Fruit fly (Drosophila melanogaster) whole organism, embryonic: ENCODE data around the gene DCP2.

Source experiments
- Asciz ChIP-seq: fragments of 200-800 bp; sonication (Bioruptor generic); optimal IDR thresholded peaks from 2 replicates; lab custom pipeline; 2017; ENCODE audit warnings: missing biosample characterization, mild to moderate bottlenecking, missing genetic modification characterization, missing genetic modification reagents
- B-H2 ChIP-seq: fragments of 200-800 bp; sonication (Bioruptor generic); optimal IDR thresholded peaks from 2 replicates; lab custom pipeline; 2018; ENCODE audit warnings: missing biosample characterization, mild to moderate bottlenecking, missing genetic modification characterization
- CG10431 ChIP-seq: fragments of 200-800 bp; sonication (Bioruptor generic); optimal IDR thresholded peaks from 3 replicates; lab custom pipeline; 2018; ENCODE audit warnings: missing biosample characterization, mild to moderate bottlenecking, missing genetic modification characterization
- CG10543 ChIP-seq: fragments of 200-800 bp; sonication (Bioruptor generic); optimal IDR thresholded peaks from 3 replicates; lab custom pipeline; 2017; ENCODE audit warnings: missing biosample characterization, mild to moderate bottlenecking, missing genetic modification characterization, moderate library complexity
- CG10959 ChIP-seq: fragments of 200-800 bp; sonication (Bioruptor generic); IDR thresholded peaks from 2 replicates; pipeline ENCODE4 v1.3.6; 2022; ENCODE audit warnings: missing biosample characterization, missing genetic modification characterization
- CG15514 ChIP-seq: fragments of 200-800 bp; sonication (Bioruptor generic); optimal IDR thresholded peaks from 3 replicates; lab custom pipeline; 2017; ENCODE audit warnings: missing biosample characterization, missing genetic modification characterization, mild to moderate bottlenecking, moderate library complexity, missing genetic modification reagents
- CG17829 ChIP-seq: fragments of 200-800 bp; optimal IDR thresholded peaks from 2 replicates; lab custom pipeline; 2019; ENCODE audit warnings: missing biosample characterization, mild to moderate bottlenecking, missing genetic modification characterization, moderate library complexity
- CG18599 ChIP-seq: fragments of 200-800 bp; sonication (Bioruptor generic); optimal IDR thresholded peaks from 3 replicates; lab custom pipeline; 2017; ENCODE audit warnings: missing biosample characterization, missing genetic modification characterization, mild to moderate bottlenecking, moderate library complexity, missing genetic modification reagents
- CG2116 ChIP-seq: fragments of 200-800 bp; sonication (Bioruptor generic); optimal IDR thresholded peaks from 3 replicates; lab custom pipeline; 2018; ENCODE audit warnings: missing biosample characterization, mild to moderate bottlenecking, missing genetic modification characterization
- CG2202 ChIP-seq: fragments of 200-800 bp; sonication (Bioruptor generic); optimal IDR thresholded peaks from 2 replicates; lab custom pipeline; 2018; ENCODE audit warnings: missing biosample characterization, mild to moderate bottlenecking, missing genetic modification characterization
- CG2678 ChIP-seq: fragments of 200-800 bp; sonication (Bioruptor generic); optimal IDR thresholded peaks from 3 replicates; lab custom pipeline; 2019; ENCODE audit warnings: missing biosample characterization, mild to moderate bottlenecking, missing genetic modification characterization, moderate library complexity
- CG30020 ChIP-seq: fragments of 200-800 bp; optimal IDR thresholded peaks from 2 replicates; lab custom pipeline; 2019; ENCODE audit warnings: missing biosample characterization, mild to moderate bottlenecking, missing genetic modification characterization, moderate library complexity
- CG31388 ChIP-seq: fragments of 200-800 bp; sonication (Bioruptor generic); optimal IDR thresholded peaks from 2 replicates; lab custom pipeline; 2016; ENCODE audit warnings: missing biosample characterization, missing genetic modification characterization
- CG3838 ChIP-seq: fragments of 200-800 bp; sonication (Bioruptor generic); optimal IDR thresholded peaks from 3 replicates; lab custom pipeline; 2016; ENCODE audit warnings: missing biosample characterization, missing genetic modification characterization
- CG4282 ChIP-seq: fragments of 200-800 bp; sonication (Bioruptor generic); optimal IDR thresholded peaks from 2 replicates; lab custom pipeline; 2016; ENCODE audit warnings: missing biosample characterization, missing genetic modification characterization
- CG4360 ChIP-seq: fragments of 200-800 bp; sonication (Bioruptor generic); IDR thresholded peaks from 2 replicates; pipeline ENCODE4 v1.3.6; 2022; ENCODE audit warnings: missing biosample characterization, missing genetic modification characterization
- CG6689 ChIP-seq: fragments of 200-800 bp; sonication (Bioruptor generic); IDR thresholded peaks from 2 replicates; pipeline ENCODE4 v1.3.6; 2022; ENCODE audit warnings: missing biosample characterization, missing genetic modification characterization
- CG8765 ChIP-seq: fragments of 200-800 bp; sonication (Bioruptor generic); IDR thresholded peaks from 2 replicates; pipeline ENCODE4 v1.3.6; 2022; ENCODE audit warnings: missing biosample characterization, missing genetic modification characterization
- CG8944 ChIP-seq: fragments of 200-800 bp; sonication (Bioruptor generic); optimal IDR thresholded peaks from 3 replicates; lab custom pipeline; 2016; ENCODE audit warnings: missing biosample characterization, missing genetic modification characterization
- CG9727 ChIP-seq: fragments of 200-800 bp; sonication (Bioruptor generic); optimal IDR thresholded peaks from 3 replicates; lab custom pipeline; 2017; ENCODE audit warnings: missing biosample characterization, mild to moderate bottlenecking, missing genetic modification characterization
- CG9932 ChIP-seq: fragments of 200-800 bp; sonication (Bioruptor generic); IDR thresholded peaks from 2 replicates; pipeline ENCODE4 v1.3.6; 2022; ENCODE audit warnings: missing biosample characterization, missing genetic modification characterization
- D ChIP-seq, 2 experiments: fragments of 200-800 bp in 1 of 2; fragments of >200 bp in 1 of 2; sonication (Bioruptor generic) in 1 of 2; optimal IDR thresholded peaks; 2 replicates in 1 of 2; 3 replicates in 1 of 2; lab custom pipeline; 2017; ENCODE audit warnings: mild to moderate bottlenecking in 1 of 2, missing biosample characterization in 1 of 2, missing genetic modification characterization in 1 of 2, missing genetic modification reagents in 1 of 2
- Dbx ChIP-seq: fragments of 200-800 bp; sonication (Bioruptor generic); IDR thresholded peaks from 3 replicates; pipeline ENCODE4 v1.3.6; 2022; ENCODE audit warnings: missing biosample characterization, missing genetic modification characterization
- Deaf1 ChIP-seq: fragments of 200-800 bp; optimal IDR thresholded peaks from 3 replicates; lab custom pipeline; 2019; ENCODE audit warnings: missing biosample characterization, mild to moderate bottlenecking, missing genetic modification characterization, moderate library complexity
- Dfd ChIP-seq, 2 experiments: fragments of >200 bp; optimal IDR thresholded peaks; 2 replicates each; lab custom pipeline; 2017; ENCODE audit warnings: missing biosample characterization in 2 of 2, missing genetic modification characterization in 2 of 2
- Elba2 ChIP-seq: fragments of 200-800 bp; sonication (Bioruptor generic); optimal IDR thresholded peaks from 3 replicates; lab custom pipeline; 2016; ENCODE audit warnings: missing biosample characterization, missing genetic modification characterization
- Ets97D ChIP-seq: fragments of 200-800 bp; sonication (Bioruptor generic); optimal IDR thresholded peaks from 3 replicates; lab custom pipeline; 2016; ENCODE audit warnings: missing biosample characterization, missing genetic modification characterization
- HLH3B ChIP-seq: fragments of 200-800 bp; sonication (Bioruptor generic); IDR thresholded peaks from 2 replicates; pipeline ENCODE4 v1.3.6; 2022; ENCODE audit warnings: missing biosample characterization, missing genetic modification characterization
- NC2β ChIP-seq: fragments of 200-800 bp; sonication (Bioruptor generic); optimal IDR thresholded peaks from 2 replicates; lab custom pipeline; 2016; ENCODE audit warnings: missing biosample characterization, missing genetic modification characterization
- NFAT ChIP-seq: fragments of 200-800 bp; sonication (Bioruptor generic); IDR thresholded peaks from 2 replicates; pipeline ENCODE4 v1.3.6; 2022; ENCODE audit warnings: missing biosample characterization, missing genetic modification characterization
- Opbp ChIP-seq: fragments of 200-800 bp; sonication (Bioruptor generic); IDR thresholded peaks from 3 replicates; pipeline ENCODE4 v1.3.6; 2022; ENCODE audit warnings: missing biosample characterization, missing genetic modification characterization; ENCODE audit not compliant: partially characterized antibody
- Rfx ChIP-seq: fragments of 200-800 bp; sonication (Bioruptor generic); IDR thresholded peaks from 2 replicates; pipeline ENCODE4 v1.3.6; 2022; ENCODE audit warnings: missing biosample characterization, missing genetic modification characterization
- Taf1 ChIP-seq: fragments of 200-800 bp; sonication (Bioruptor generic); IDR thresholded peaks from 2 replicates; pipeline ENCODE4 v1.3.6; 2022; ENCODE audit warnings: missing biosample characterization, missing genetic modification characterization
- Tbp ChIP-seq: fragments of >200 bp; optimal IDR thresholded peaks from 2 replicates; lab custom pipeline; 2018; ENCODE audit warnings: missing biosample characterization, missing genetic modification characterization
- cwo ChIP-seq: fragments of 200-800 bp; sonication (Bioruptor generic); optimal IDR thresholded peaks from 3 replicates; lab custom pipeline; 2017; ENCODE audit warnings: missing biosample characterization, missing genetic modification characterization, mild to moderate bottlenecking, moderate library complexity, missing genetic modification reagents
- da ChIP-seq: fragments of 200-800 bp; sonication (Bioruptor generic); optimal IDR thresholded peaks from 2 replicates; lab custom pipeline; 2016; ENCODE audit warnings: missing biosample characterization, missing genetic modification characterization
- dati ChIP-seq: fragments of 200-800 bp; sonication (Bioruptor generic); IDR thresholded peaks from 2 replicates; pipeline ENCODE4 v1.3.6; 2022; ENCODE audit warnings: missing biosample characterization, missing genetic modification characterization
- gcm ChIP-seq: fragments of 200-800 bp; sonication (Bioruptor generic); optimal IDR thresholded peaks from 2 replicates; lab custom pipeline; 2019; ENCODE audit warnings: missing biosample characterization, mild to moderate bottlenecking, missing genetic modification characterization, moderate library complexity
- gsb-n ChIP-seq: fragments of 200-800 bp; sonication (Bioruptor generic); optimal IDR thresholded peaks from 3 replicates; lab custom pipeline; 2018; ENCODE audit warnings: missing biosample characterization, mild to moderate bottlenecking, missing genetic modification characterization
- her ChIP-seq: fragments of 200-800 bp; sonication (Bioruptor generic); optimal IDR thresholded peaks from 2 replicates; lab custom pipeline; 2016; ENCODE audit warnings: missing biosample characterization, missing genetic modification characterization
- kah ChIP-seq: fragments of 200-800 bp; sonication (Bioruptor generic); optimal IDR thresholded peaks from 2 replicates; lab custom pipeline; 2018; ENCODE audit warnings: missing biosample characterization, mild to moderate bottlenecking, missing genetic modification characterization
- kay ChIP-seq: fragments of 200-800 bp; sonication (Bioruptor generic); optimal IDR thresholded peaks from 2 replicates; lab custom pipeline; 2016; ENCODE audit warnings: missing biosample characterization, missing genetic modification characterization
- kni ChIP-seq: fragments of 200-800 bp; sonication (Bioruptor generic); optimal IDR thresholded peaks from 3 replicates; lab custom pipeline; 2017; ENCODE audit warnings: mild to moderate bottlenecking, missing biosample characterization, missing genetic modification reagents, missing genetic modification characterization
- mam ChIP-seq: fragments of 200-800 bp; sonication (Bioruptor generic); optimal IDR thresholded peaks from 3 replicates; lab custom pipeline; 2016; ENCODE audit warnings: missing biosample characterization, missing genetic modification characterization
- onecut ChIP-seq: fragments of 200-800 bp; sonication (Bioruptor generic); IDR thresholded peaks from 2 replicates; pipeline ENCODE4 v1.3.6; 2022; ENCODE audit warnings: missing biosample characterization, missing genetic modification characterization
- pnt ChIP-seq: fragments of 200-800 bp; sonication (Bioruptor generic); optimal IDR thresholded peaks from 3 replicates; lab custom pipeline; 2016; ENCODE audit warnings: missing biosample characterization, missing genetic modification characterization
- tll ChIP-seq, 2 experiments: fragments of 200-800 bp in 1 of 2; fragments of >200 bp in 1 of 2; sonication (Bioruptor generic) in 1 of 2; optimal IDR thresholded peaks; 2 replicates each; lab custom pipeline; 2017 to 2019; ENCODE audit warnings: missing biosample characterization in 2 of 2, missing genetic modification characterization in 2 of 2, mild to moderate bottlenecking in 1 of 2, moderate library complexity in 1 of 2
- twi ChIP-seq: fragments of 200-800 bp; optimal IDR thresholded peaks from 2 replicates; lab custom pipeline; 2019; ENCODE audit warnings: missing biosample characterization, mild to moderate bottlenecking, missing genetic modification characterization, moderate library complexity
- unc-4 ChIP-seq: fragments of 200-800 bp; sonication (Bioruptor generic); IDR thresholded peaks from 2 replicates; pipeline ENCODE4 v1.3.6; 2022; ENCODE audit warnings: missing biosample characterization, missing genetic modification characterization; ENCODE audit not compliant: partially characterized antibody
- vnd ChIP-seq: fragments of 200-800 bp; sonication (Bioruptor generic); IDR thresholded peaks from 3 replicates; pipeline ENCODE4 v1.3.6; 2022; ENCODE audit warnings: missing biosample characterization, missing genetic modification characterization; ENCODE audit not compliant: partially characterized antibody
- zfh1 ChIP-seq: fragments of 200-800 bp; sonication (Bioruptor generic); IDR thresholded peaks from 3 replicates; pipeline ENCODE4 v1.3.6; 2022; ENCODE audit warnings: missing biosample characterization, missing genetic modification characterization

DCP2 gene

DNA sequence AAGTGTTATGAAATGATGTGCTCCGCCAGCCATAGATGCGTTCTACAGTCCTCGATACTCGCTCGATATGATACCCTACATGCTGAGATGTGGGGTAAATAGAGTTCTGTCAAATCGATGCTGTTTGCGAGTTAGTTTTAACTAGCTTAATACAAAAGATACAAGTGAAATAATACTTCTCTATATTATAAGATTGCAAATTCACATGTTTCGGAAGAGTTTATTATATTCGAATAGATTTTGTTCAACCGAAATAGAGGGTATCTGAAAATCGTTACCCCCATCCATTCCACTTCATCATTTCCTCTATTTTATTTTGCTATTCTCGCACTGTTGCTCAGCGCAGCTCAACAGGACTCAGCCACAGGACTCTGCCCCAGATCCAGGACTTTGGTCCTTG lies 31.9 kb downstream of the DCP2 start (continued):
- TF ChIP-seq CG18599 (GFP tag; lab: Kevin White, UChicago) = peak; percentile 63
- TF ChIP-seq mam (GFP tag; lab: Kevin White, UChicago) = no peak
- TF ChIP-seq CG10431 (GFP tag; lab: Kevin White, UChicago) = no peak
- TF ChIP-seq CG2116 (GFP tag; lab: Kevin White, UChicago) = no peak
- TF ChIP-seq CG4282 (GFP tag; lab: Kevin White, UChicago) = no peak
- no peak for TF ChIP-seq CG31388 (GFP tag; lab: Kevin White, UChicago)
- TF ChIP-seq CG9932 (GFP tag; lab: Robert Waterston, UW) = no peak
- no peak for TF ChIP-seq kah (GFP tag; lab: Kevin White, UChicago)
- no peak for TF ChIP-seq da (GFP tag; lab: Kevin White, UChicago)
- TF ChIP-seq gcm (GFP tag; lab: Kevin White, UChicago) = no peak
- TF ChIP-seq Elba2 (GFP tag; lab: Kevin White, UChicago) = peak; percentile 17
- TF ChIP-seq vnd = no peak
- TF ChIP-seq CG8765 (GFP tag; lab: Robert Waterston, UW) = peak; percentile 74
- peak; percentile 36 for TF ChIP-seq gsb-n (tag; lab: Kevin White, UChicago)
- no peak for TF ChIP-seq CG4360
- no peak for TF ChIP-seq kay (GFP tag; lab: Kevin White, UChicago)
- TF ChIP-seq NC2β (GFP tag; lab: Kevin White, UChicago) = peak; percentile 7
- TF ChIP-seq NFAT (GFP tag; lab: Robert Waterston, UW) = no peak
- no peak for TF ChIP-seq tll (GFP tag; optimal IDR thresholded peaks at IDR 0.05; lab: Kevin White, UChicago)
- TF ChIP-seq CG2678 (tag; lab: Kevin White, UChicago) = no peak
- no peak for TF ChIP-seq kni (GFP tag; lab: Kevin White, UChicago)
- peak; percentile 18 for TF ChIP-seq twi
- peak; percentile 79 for TF ChIP-seq CG9727
- TF ChIP-seq D (optimal IDR thresholded peaks at IDR 0.05; lab: Kevin White, UChicago) = no peak
- peak; percentile 25 for TF ChIP-seq D (GFP tag; optimal IDR thresholded peaks at IDR 0.05; lab: Kevin White, UChicago)
- no peak; the same call in 2 of the 3 replicates for TF ChIP-seq zfh1 (GFP tag; lab: Robert Waterston, UW)
- no peak for TF ChIP-seq Ets97D (GFP tag; lab: Kevin White, UChicago)
- no peak for TF ChIP-seq Tbp (GFP tag; lab: Kevin White, UChicago)
- TF ChIP-seq Asciz = no peak
- no peak for TF ChIP-seq unc-4 (GFP tag; lab: Robert Waterston, UW)
- TF ChIP-seq CG2202 (tag; lab: Kevin White, UChicago) = peak; percentile 35
- no peak for TF ChIP-seq her (GFP tag; lab: Kevin White, UChicago)
- peak; percentile 1 for TF ChIP-seq pnt
- no peak for TF ChIP-seq cwo
- no peak for TF ChIP-seq CG10543 (GFP tag; lab: Kevin White, UChicago)
- TF ChIP-seq dati (GFP tag; lab: Robert Waterston, UW) = no peak
- no peak for TF ChIP-seq CG8944
- TF ChIP-seq Rfx (GFP tag; lab: Robert Waterston, UW) = no peak
- peak; percentile 73 for TF ChIP-seq HLH3B (GFP tag; lab: Robert Waterston, UW)
- no peak for TF ChIP-seq Dfd (GFP tag; optimal IDR thresholded peaks at IDR 0.05; lab: Kevin White, UChicago)
- TF ChIP-seq onecut (GFP tag; lab: Robert Waterston, UW) = peak; percentile 43
- TF ChIP-seq CG10959 (GFP tag; lab: Robert Waterston, UW) = peak; percentile 75
- no peak for TF ChIP-seq CG3838
- no peak for TF ChIP-seq CG30020 (tag; lab: Kevin White, UChicago)
- TF ChIP-seq Opbp (GFP tag; lab: Robert Waterston, UW) = no peak
- TF ChIP-seq Taf1 (GFP tag; lab: Robert Waterston, UW) = no peak
- no peak for TF ChIP-seq Deaf1
- no peak for TF ChIP-seq CG15514 (GFP tag; lab: Kevin White, UChicago)
- peak; percentile 24; the same call in 1 of the 2 replicates for TF ChIP-seq CG6689 (GFP tag; lab: Robert Waterston, UW)
- no peak for TF ChIP-seq CG17829 (tag; lab: Kevin White, UChicago)
- no peak for TF ChIP-seq B-H2
- 0 out of 3 replicates have a peak, but pooled peaks have one; percentile 36 for TF ChIP-seq Dbx (GFP tag; lab: Robert Waterston, UW)
